Fruit fly (Drosophila melanogaster) whole organism, prepupa: ENCODE results near the gene CG3597.

Experiments
- CG4318 ChIP-seq: fragments of 200-800 bp; sonication (Bioruptor generic); optimal IDR thresholded peaks from 3 replicates; lab custom pipeline; 2017; ENCODE audit warnings: missing biosample characterization, mild to moderate bottlenecking, missing genetic modification characterization
- CG7368 ChIP-seq: fragments of 200-800 bp; sonication (Bioruptor generic); optimal IDR thresholded peaks from 3 replicates; lab custom pipeline; 2016; ENCODE audit warnings: missing biosample characterization, missing genetic modification characterization
- Ets96B ChIP-seq: fragments of 200-800 bp; optimal IDR thresholded peaks from 2 replicates; lab custom pipeline; 2019; ENCODE audit warnings: missing biosample characterization, mild to moderate bottlenecking, missing genetic modification characterization, moderate library complexity

dm6 chr2L:2363626-2364147 lies 7.6 kb downstream of the CG3597 start:
- TF ChIP-seq CG7368 (peak; percentile 90), Ets96B (peak; percentile 97), CG4318 (GFP tag; lab: Kevin White, UChicago) (peak; percentile 91)
